Worm (Caenorhabditis elegans) whole organism, early embryonic: Measurements from ENCODE around the gene F12D9.2.

Source experiments
- B0310.2 ChIP-seq: sonication (generic microtip); optimal IDR thresholded peaks from 2 replicates; lab custom pipeline; 2016; ENCODE audit warnings: mild to moderate bottlenecking, missing genetic modification characterization, missing compliant biosample characterization
- aly-1 ChIP-seq: sonication (generic microtip); optimal IDR thresholded peaks from 2 replicates; lab custom pipeline; 2016; ENCODE audit warnings: missing genetic modification characterization, missing compliant biosample characterization
- ama-1 ChIP-seq: fragments of 150-350 bp; optimal IDR thresholded peaks from 2 replicates; lab custom pipeline; 2014
- ceh-13 ChIP-seq: fragments of 200-800 bp; sonication (Bioruptor generic); optimal IDR thresholded peaks from 2 replicates; lab custom pipeline; 2018; ENCODE audit warnings: mild to moderate bottlenecking, missing genetic modification characterization, missing compliant biosample characterization
- ceh-36 ChIP-seq: sonication (generic microtip); optimal IDR thresholded peaks from 2 replicates; lab custom pipeline; 2016; ENCODE audit warnings: missing genetic modification characterization, inconsistent platforms, missing compliant biosample characterization
- flt-1 ChIP-seq: fragments of 200-800 bp; sonication (Bioruptor generic); IDR thresholded peaks from 2 replicates; pipeline ENCODE4 v1.3.6; 2022; ENCODE audit warnings: missing genetic modification characterization, missing compliant biosample characterization
- hmg-4 ChIP-seq: fragments of 200-800 bp; sonication (Bioruptor generic); optimal IDR thresholded peaks from 2 replicates; lab custom pipeline; 2018; ENCODE audit warnings: mild to moderate bottlenecking, missing genetic modification characterization, missing compliant biosample characterization

DNA sequence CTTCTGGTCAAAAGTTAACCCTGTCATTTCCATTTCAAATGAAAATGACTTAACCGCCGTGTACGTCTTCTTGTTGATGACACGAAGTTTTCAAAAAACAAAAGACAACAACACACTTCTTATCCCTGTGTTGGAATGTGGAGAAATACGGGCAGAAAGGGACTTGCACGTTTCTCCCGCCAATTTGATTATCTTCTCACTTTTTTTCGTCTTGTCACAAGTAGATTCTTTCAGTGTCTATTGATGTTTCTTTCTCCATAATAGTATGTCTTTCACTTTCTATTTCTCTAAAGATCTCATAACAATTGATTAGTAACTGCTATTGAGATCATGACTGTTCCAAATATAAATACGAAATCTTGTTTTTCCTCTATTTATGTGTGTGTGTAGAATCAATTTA lies 12.6 kb upstream of the F12D9.2 start:
- TF ChIP-seq ceh-13 (GFP tag; lab: Kevin White, UChicago) (no peak), aly-1 (tag; lab: Kevin White, UChicago) (no peak), flt-1 (GFP tag; lab: Robert Waterston, UW) (no peak), ama-1 (lab: Kevin White, UChicago) (no peak), ceh-36 (tag; lab: Kevin White, UChicago) (no peak), B0310.2 (tag; lab: Kevin White, UChicago) (no peak), hmg-4 (no peak)
